Fruit fly (Drosophila melanogaster): ENCODE measurements around the gene miple2.

DNA sequence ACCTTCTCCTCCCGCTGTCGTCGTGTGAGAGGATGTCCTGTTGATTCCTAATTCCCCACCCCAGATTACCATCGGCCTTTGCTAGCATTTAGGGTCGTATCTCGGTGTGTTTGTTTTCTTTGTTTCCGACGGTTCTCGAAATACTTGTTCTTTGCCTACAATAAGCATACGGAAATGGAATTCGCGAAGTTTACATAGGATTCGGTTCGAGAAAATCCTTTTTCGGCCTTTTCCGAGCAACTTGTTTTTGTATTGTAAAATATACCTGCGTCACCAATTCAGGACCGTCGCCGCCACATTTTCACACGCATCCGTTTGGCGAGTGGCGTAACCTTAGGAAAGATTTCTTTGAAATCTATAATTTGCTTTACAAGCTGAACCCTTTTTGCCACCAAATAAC, 27.5 kb downstream of the miple2 start:
- TF ChIP-seq OdsH (GFP tag; optimal IDR thresholded peaks at IDR 0.05): no peak
- TF ChIP-seq Gug (GFP tag; IDR thresholded peaks at IDR 0.05): no peak
- TF ChIP-seq CG11902 (GFP tag; optimal IDR thresholded peaks at IDR 0.05): no peak
- no peak for TF ChIP-seq CG6854 (GFP tag; optimal IDR thresholded peaks at IDR 0.05)
